Worm (Caenorhabditis elegans): ENCODE results near the gene ceh-51.

- no peak for TF ChIP-seq F13C5.2 (tag; optimal IDR thresholded peaks at IDR 0.05)
- no peak for TF ChIP-seq ets-7 (tag; optimal IDR thresholded peaks at IDR 0.05)
- TF ChIP-seq flt-1 (GFP tag; IDR thresholded peaks at IDR 0.05), result no peak
- no peak for TF ChIP-seq ceh-36 (tag; optimal IDR thresholded peaks at IDR 0.05)
- no peak for TF ChIP-seq ama-1 (optimal IDR thresholded peaks at IDR 0.05)
- no peak for TF ChIP-seq scrt-1 (GFP tag; IDR thresholded peaks at IDR 0.05)
- TF ChIP-seq aly-1 (tag; optimal IDR thresholded peaks at IDR 0.05), result no peak
- no peak for TF ChIP-seq sea-1 (GFP tag; conservative IDR thresholded peaks at IDR 0.05)
- no peak for TF ChIP-seq hnd-1 (tag; optimal IDR thresholded peaks at IDR 0.05)
Measured at ce11 chrV:18827374-18827773, 46.6 kb upstream of the ceh-51 start.

Data from whole organism, early embryonic.